Worm (Caenorhabditis elegans): ENCODE data around the gene nep-9.

The nep-9 gene

DNA sequence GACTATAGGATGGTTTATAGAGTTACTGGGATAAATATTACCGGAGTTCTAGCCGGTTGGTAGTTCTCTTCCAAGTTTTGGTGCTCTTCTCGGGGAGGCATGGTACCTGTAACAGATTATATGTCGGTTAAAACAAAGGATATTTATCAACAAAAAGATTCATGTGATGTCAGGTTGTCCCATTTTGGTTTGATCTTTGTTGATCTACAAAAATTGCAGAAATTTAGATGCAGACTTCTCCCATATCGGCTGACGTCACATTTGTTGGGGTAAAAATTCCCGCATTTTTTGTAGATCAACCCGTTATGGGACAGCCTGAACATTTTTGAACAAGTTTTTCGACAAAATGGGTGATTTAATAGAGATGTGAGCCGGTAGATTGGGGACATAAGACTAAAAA, 31.0 kb downstream of the nep-9 start, which contains the start of gene Y49F6C.7:
Gene Y49F6C.7, minus strand, starts transcription at position 101 of the 400 bp plus-strand sequence.
- TF ChIP-seq unc-120 (tag; optimal IDR thresholded peaks at IDR 0.05; ENCODE audit: poor library complexity, severe bottlenecking) = no peak
- no peak for TF ChIP-seq sem-2 (GFP tag; optimal IDR thresholded peaks at IDR 0.05)
- TF ChIP-seq nhr-2 (tag; optimal IDR thresholded peaks at IDR 0.05) = no peak
- TF ChIP-seq ham-2 (GFP tag; optimal IDR thresholded peaks at IDR 0.05) = no peak
- TF ChIP-seq pha-4 (tag; optimal IDR thresholded peaks at IDR 0.05) = no peak
- no peak for TF ChIP-seq cnd-1 (tag; optimal IDR thresholded peaks at IDR 0.05)
- TF ChIP-seq zip-8 (tag; optimal IDR thresholded peaks at IDR 0.05) = no peak
- no peak for TF ChIP-seq nhr-76 (tag; optimal IDR thresholded peaks at IDR 0.05)
- TF ChIP-seq mab-5 (tag; optimal IDR thresholded peaks at IDR 0.05) = no peak
- TF ChIP-seq ceh-43 (GFP tag; optimal IDR thresholded peaks at IDR 0.05) = no peak
- no peak for TF ChIP-seq sptf-1 (tag; optimal IDR thresholded peaks at IDR 0.05)
- no peak for TF ChIP-seq lin-32 (GFP tag; optimal IDR thresholded peaks at IDR 0.05)
- no peak for TF ChIP-seq ceh-83 (GFP tag; optimal IDR thresholded peaks at IDR 0.05)
- TF ChIP-seq lsy-2 (tag; optimal IDR thresholded peaks at IDR 0.05) = no peak
- TF ChIP-seq M03D4.4 (tag; optimal IDR thresholded peaks at IDR 0.05) = no peak
- no peak for TF ChIP-seq unc-62 (GFP tag; optimal IDR thresholded peaks at IDR 0.05)
- no peak for TF ChIP-seq blmp-1 (tag; optimal IDR thresholded peaks at IDR 0.05)

ce11 chrII:3367100-3367499, 32.0 kb downstream of the nep-9 start, which contains the start of gene Y49F6C.6:
Gene Y49F6C.6 (minus strand): TSS chrII:3367200.
- TF ChIP-seq drap-1 (GFP tag; optimal IDR thresholded peaks at IDR 0.05) (no peak), cnd-1 (tag; optimal IDR thresholded peaks at IDR 0.05) (no peak), lin-32 (GFP tag; optimal IDR thresholded peaks at IDR 0.05) (no peak), nhr-28 (tag; optimal IDR thresholded peaks at IDR 0.05) (no peak), nhr-12 (tag; optimal IDR thresholded peaks at IDR 0.05) (no peak)

- TF ChIP-seq unc-39 (tag; optimal IDR thresholded peaks at IDR 0.05) (no peak), sem-2 (GFP tag; optimal IDR thresholded peaks at IDR 0.05) (no peak), ztf-11 (tag; optimal IDR thresholded peaks at IDR 0.05) (no peak), blmp-1 (tag; optimal IDR thresholded peaks at IDR 0.05) (no peak), ceh-43 (GFP tag; optimal IDR thresholded peaks at IDR 0.05) (no peak), unc-120 (tag; optimal IDR thresholded peaks at IDR 0.05; ENCODE audit: poor library complexity, severe bottlenecking) (no peak), nhr-12 (tag; optimal IDR thresholded peaks at IDR 0.05) (no peak), lin-32 (GFP tag; optimal IDR thresholded peaks at IDR 0.05) (no peak), cnd-1 (tag; optimal IDR thresholded peaks at IDR 0.05) (no peak), mab-5 (tag; optimal IDR thresholded peaks at IDR 0.05) (no peak), nhr-2 (tag; optimal IDR thresholded peaks at IDR 0.05) (no peak), lin-13 (tag; optimal IDR thresholded peaks at IDR 0.05) (no peak), pha-4 (tag; optimal IDR thresholded peaks at IDR 0.05) (no peak), elt-1 (tag; optimal IDR thresholded peaks at IDR 0.05; ENCODE audit: borderline replicate concordance, insufficient read depth) (no peak), mep-1 (tag; optimal IDR thresholded peaks at IDR 0.05) (no peak), unc-62 (GFP tag; optimal IDR thresholded peaks at IDR 0.05) (no peak), ces-1 (GFP tag; optimal IDR thresholded peaks at IDR 0.05) (no peak), sptf-1 (tag; optimal IDR thresholded peaks at IDR 0.05) (no peak)
These were observed 40.3 kb downstream of the nep-9 start, which contains the start of the genes lido-14 and bath-27 for ce11 chrII:3358834-3359233. Gene lido-14 (plus strand): TSS chrII:3359134. Gene bath-27 (plus strand): TSS chrII:3359139.

DNA sequence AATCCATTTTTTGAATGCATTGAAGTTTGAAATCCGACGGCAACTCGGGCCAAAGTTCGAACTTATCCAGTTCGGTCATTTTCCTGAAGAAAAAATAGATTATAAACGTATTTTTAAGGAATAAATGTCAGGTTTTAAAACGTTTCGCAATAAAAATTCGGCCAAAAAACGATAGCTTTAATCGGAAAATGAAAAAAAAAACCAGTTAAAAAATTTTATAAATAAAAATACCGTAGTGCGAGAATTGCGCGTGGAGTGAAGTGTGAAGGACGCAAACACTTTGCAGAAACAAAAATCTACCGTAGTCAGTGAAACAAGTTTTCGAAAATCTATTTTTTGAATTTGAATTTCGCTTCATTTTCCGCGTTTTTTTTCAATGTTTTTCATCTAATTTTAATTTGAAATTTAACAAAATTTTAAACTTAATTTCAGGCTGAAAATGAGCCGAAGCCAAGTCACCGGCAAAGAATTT, 49.3 kb downstream of the nep-9 start, which contains the start of gene F14D2.8:
Gene F14D2.8, minus strand, starts transcription at position 51 of the 472 bp plus-strand sequence.
- TF ChIP-seq lin-32 (GFP tag; optimal IDR thresholded peaks at IDR 0.05) (no peak), lsy-2 (tag; optimal IDR thresholded peaks at IDR 0.05) (no peak), unc-62 (GFP tag; optimal IDR thresholded peaks at IDR 0.05) (no peak), sptf-1 (tag; optimal IDR thresholded peaks at IDR 0.05) (no peak), unc-39 (tag; optimal IDR thresholded peaks at IDR 0.05) (no peak)

DNA sequence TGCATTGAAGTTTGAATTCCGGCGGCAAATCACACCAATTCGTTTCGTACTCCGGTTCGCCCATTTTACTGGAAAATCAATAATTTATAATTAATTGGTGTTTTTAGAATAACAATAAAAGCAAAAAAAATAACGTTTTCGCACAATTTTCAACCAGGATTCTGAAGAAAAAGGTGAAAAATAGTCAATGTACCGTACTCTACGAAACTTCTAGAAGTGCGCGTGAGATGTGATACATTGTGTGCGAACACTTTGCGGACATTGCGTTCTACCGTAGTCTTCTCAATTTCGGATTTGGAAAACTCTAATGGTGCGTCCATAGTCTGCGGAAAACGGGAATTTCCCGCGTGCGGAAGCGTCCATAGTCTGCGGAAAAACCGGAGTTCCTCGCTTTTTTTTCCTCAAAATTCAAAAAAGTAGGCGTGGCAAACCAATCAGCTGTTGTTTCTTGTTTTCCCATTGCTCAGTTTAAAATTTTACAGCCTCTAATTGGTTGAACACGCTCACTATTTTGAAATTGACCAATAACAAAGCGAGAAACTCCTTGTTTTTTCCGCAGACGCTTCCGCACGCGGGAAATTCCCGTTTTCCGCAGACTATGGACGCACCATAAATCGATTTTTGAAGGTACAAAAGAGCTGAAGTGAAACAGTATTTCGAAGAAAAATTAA, 51.0 kb downstream of the nep-9 start, which contains the start of the genes F14D2.14 and bath-29:
Gene F14D2.14, minus strand, starts transcription at position 51 of the 671 bp plus-strand sequence.
Gene bath-29, plus strand, starts transcription at position 621 of the 671 bp plus-strand sequence.
- no peak for TF ChIP-seq mls-2 (tag; optimal IDR thresholded peaks at IDR 0.05)
- TF ChIP-seq ceh-39 (tag; optimal IDR thresholded peaks at IDR 0.05) = no peak
- no peak for TF ChIP-seq unc-120 (tag; optimal IDR thresholded peaks at IDR 0.05; ENCODE audit: poor library complexity, severe bottlenecking)
- TF ChIP-seq lin-13 (tag; optimal IDR thresholded peaks at IDR 0.05) = no peak
- no peak for TF ChIP-seq unc-62 (GFP tag; optimal IDR thresholded peaks at IDR 0.05)
- no peak for TF ChIP-seq sptf-1 (tag; optimal IDR thresholded peaks at IDR 0.05)
- no peak for TF ChIP-seq bed-3 (GFP tag; optimal IDR thresholded peaks at IDR 0.05)
- no peak for TF ChIP-seq lin-32 (GFP tag; optimal IDR thresholded peaks at IDR 0.05)
- no peak for TF ChIP-seq flh-1 (GFP tag; optimal IDR thresholded peaks at IDR 0.05)
- TF ChIP-seq ham-2 (GFP tag; optimal IDR thresholded peaks at IDR 0.05) = no peak
- TF ChIP-seq elt-3 (tag; optimal IDR thresholded peaks at IDR 0.05) = no peak
- no peak for TF ChIP-seq mab-5 (tag; optimal IDR thresholded peaks at IDR 0.05)
- no peak for TF ChIP-seq ztf-11 (tag; optimal IDR thresholded peaks at IDR 0.05)

Data from whole organism, mixed stage, embryonic.